Fruit fly (Drosophila melanogaster): ENCODE measurements around the gene Hpd.

- no peak for TF ChIP-seq CG11294 (GFP tag; IDR thresholded peaks at IDR 0.05)
- no peak for TF ChIP-seq Eip78C (GFP tag)
- no peak for TF ChIP-seq Lpt (GFP tag; optimal IDR thresholded peaks at IDR 0.05)
- no peak for TF ChIP-seq Ets21C (GFP tag; optimal IDR thresholded peaks at IDR 0.05)
- no peak for TF ChIP-seq Sox102F (GFP tag; optimal IDR thresholded peaks at IDR 0.05)
- no peak for TF ChIP-seq CG8632 (GFP tag; optimal IDR thresholded peaks at IDR 0.05)
These were observed 13.8 kb downstream of the Hpd start, which contains the start of gene CG5282 for dm6 chr3L:20425888-20426287.

All from whole organism, prepupa.